Worm (Caenorhabditis elegans) whole organism, L4 larva: ENCODE measurements around the gene dif-1.

Experiments used
- nhr-6 ChIP-seq: fragments of 150-350 bp; optimal IDR thresholded peaks from 2 replicates; lab custom pipeline; 2014; ENCODE audit warnings: missing biosample characterization, missing genetic modification characterization
- pqm-1 ChIP-seq: sonication (generic microtip); optimal IDR thresholded peaks from 2 replicates; lab custom pipeline; 2017; ENCODE audit warnings: missing biosample characterization, missing genetic modification characterization

ce11 chrIV:7550445-7550844, 2.4 kb downstream of the dif-1 start, which contains the start of gene pam-1:
- no peak for TF ChIP-seq nhr-6 (tag; lab: Kevin White, UChicago)
- no peak for TF ChIP-seq pqm-1
